Fruit fly (Drosophila melanogaster) whole organism, embryonic: ENCODE data around the gene alphaKap4.

Source experiments
- B-H1 ChIP-seq: fragments of 200-800 bp; sonication (Bioruptor generic); IDR thresholded peaks from 3 replicates; pipeline ENCODE4 v1.3.6; 2022; ENCODE audit warnings: missing biosample characterization, missing genetic modification characterization
- Bteb2 ChIP-seq: fragments of 200-800 bp; sonication (Bioruptor generic); optimal IDR thresholded peaks from 2 replicates; lab custom pipeline; 2016; ENCODE audit warnings: missing biosample characterization, missing genetic modification characterization
- CG1024 ChIP-seq: fragments of 200-800 bp; sonication (Bioruptor generic); IDR thresholded peaks from 2 replicates; pipeline ENCODE4 v1.3.6; 2022; ENCODE audit warnings: missing biosample characterization, missing genetic modification characterization
- CG10979 ChIP-seq: fragments of 200-800 bp; sonication (Bioruptor generic); optimal IDR thresholded peaks from 2 replicates; lab custom pipeline; 2018; ENCODE audit warnings: missing biosample characterization, mild to moderate bottlenecking, missing genetic modification characterization, moderate library complexity
- CG15011 ChIP-seq: fragments of 200-800 bp; sonication (Bioruptor generic); optimal IDR thresholded peaks from 3 replicates; lab custom pipeline; 2018; ENCODE audit warnings: missing biosample characterization, mild to moderate bottlenecking, missing genetic modification characterization
- CG17359 ChIP-seq: fragments of 200-800 bp; sonication (Bioruptor generic); optimal IDR thresholded peaks from 3 replicates; lab custom pipeline; 2018; ENCODE audit warnings: missing biosample characterization, mild to moderate bottlenecking, missing genetic modification characterization, moderate library complexity
- CG17802 ChIP-seq: fragments of 200-800 bp; sonication (Bioruptor generic); optimal IDR thresholded peaks from 2 replicates; lab custom pipeline; 2018; ENCODE audit warnings: missing biosample characterization, mild to moderate bottlenecking, missing genetic modification characterization, moderate library complexity
- CG1792 ChIP-seq: fragments of 200-800 bp; sonication (Bioruptor generic); optimal IDR thresholded peaks from 2 replicates; lab custom pipeline; 2016; ENCODE audit warnings: missing biosample characterization, missing genetic modification characterization
- CG2116 ChIP-seq: fragments of 200-800 bp; sonication (Bioruptor generic); optimal IDR thresholded peaks from 3 replicates; lab custom pipeline; 2018; ENCODE audit warnings: missing biosample characterization, mild to moderate bottlenecking, missing genetic modification characterization
- CG3407 ChIP-seq: fragments of 200-800 bp; sonication (Bioruptor generic); optimal IDR thresholded peaks from 2 replicates; lab custom pipeline; 2018; ENCODE audit warnings: missing biosample characterization, mild to moderate bottlenecking, missing genetic modification characterization
- CG42726 ChIP-seq: fragments of 200-800 bp; sonication (Bioruptor generic); IDR thresholded peaks from 2 replicates; pipeline ENCODE4 v1.3.6; 2022; ENCODE audit warnings: missing biosample characterization, missing genetic modification characterization; ENCODE audit not compliant: partially characterized antibody
- CG4820 ChIP-seq: fragments of 200-800 bp; sonication (Bioruptor generic); optimal IDR thresholded peaks from 3 replicates; lab custom pipeline; 2016; ENCODE audit warnings: missing biosample characterization, missing genetic modification characterization
- CG6654 ChIP-seq: fragments of 200-800 bp; sonication (Bioruptor generic); optimal IDR thresholded peaks from 2 replicates; lab custom pipeline; 2017; ENCODE audit warnings: missing biosample characterization, mild to moderate bottlenecking, missing genetic modification characterization
- CG7786 ChIP-seq: fragments of 200-800 bp; sonication (Bioruptor generic); optimal IDR thresholded peaks from 2 replicates; lab custom pipeline; 2016; ENCODE audit warnings: missing biosample characterization, missing genetic modification characterization
- Chrac-16 ChIP-seq: fragments of 200-800 bp; sonication (Bioruptor generic); optimal IDR thresholded peaks from 3 replicates; lab custom pipeline; 2016; ENCODE audit warnings: missing biosample characterization, missing genetic modification characterization
- Dbx ChIP-seq: fragments of 200-800 bp; sonication (Bioruptor generic); IDR thresholded peaks from 3 replicates; pipeline ENCODE4 v1.3.6; 2022; ENCODE audit warnings: missing biosample characterization, missing genetic modification characterization
- Deaf1 ChIP-seq: fragments of 200-800 bp; optimal IDR thresholded peaks from 3 replicates; lab custom pipeline; 2019; ENCODE audit warnings: missing biosample characterization, mild to moderate bottlenecking, missing genetic modification characterization, moderate library complexity
- Hmx ChIP-seq: fragments of 200-800 bp; sonication (Bioruptor generic); optimal IDR thresholded peaks from 2 replicates; lab custom pipeline; 2016; ENCODE audit warnings: missing biosample characterization, missing genetic modification characterization
- MBD-R2 ChIP-seq: fragments of 200-800 bp; sonication (Bioruptor generic); IDR thresholded peaks from 2 replicates; pipeline ENCODE4 v1.3.6; 2022; ENCODE audit warnings: missing biosample characterization, missing genetic modification characterization
- MESR4 ChIP-seq: fragments of 200-800 bp; sonication (Bioruptor generic); optimal IDR thresholded peaks from 2 replicates; lab custom pipeline; 2018; ENCODE audit warnings: missing biosample characterization, mild to moderate bottlenecking, missing genetic modification characterization, moderate library complexity
- NC2α ChIP-seq: fragments of 200-800 bp; sonication (Bioruptor generic); optimal IDR thresholded peaks from 2 replicates; lab custom pipeline; 2016; ENCODE audit warnings: missing biosample characterization, missing genetic modification characterization
- NFAT ChIP-seq: fragments of 200-800 bp; sonication (Bioruptor generic); IDR thresholded peaks from 2 replicates; pipeline ENCODE4 v1.3.6; 2022; ENCODE audit warnings: missing biosample characterization, missing genetic modification characterization
- Nf-YB ChIP-seq: fragments of 200-800 bp; sonication (Bioruptor generic); optimal IDR thresholded peaks from 3 replicates; lab custom pipeline; 2019; ENCODE audit warnings: missing biosample characterization, mild to moderate bottlenecking, missing genetic modification characterization, moderate library complexity
- Opbp ChIP-seq: fragments of 200-800 bp; sonication (Bioruptor generic); IDR thresholded peaks from 3 replicates; pipeline ENCODE4 v1.3.6; 2022; ENCODE audit warnings: missing biosample characterization, missing genetic modification characterization; ENCODE audit not compliant: partially characterized antibody
- Sox100B ChIP-seq: fragments of 200-800 bp; sonication (Bioruptor generic); optimal IDR thresholded peaks from 3 replicates; lab custom pipeline; 2018; ENCODE audit warnings: missing biosample characterization, mild to moderate bottlenecking, missing genetic modification characterization
- Sry-δ ChIP-seq: fragments of 200-800 bp; sonication (Bioruptor generic); optimal IDR thresholded peaks from 2 replicates; lab custom pipeline; 2016; ENCODE audit warnings: missing biosample characterization, missing genetic modification characterization
- Trl ChIP-seq, 3 experiments: fragments of >200 bp in 2 of 3; fragments of 200-800 bp in 1 of 3; sonication (Bioruptor generic) in 1 of 3; optimal IDR thresholded peaks; 2 replicates in 1 of 3; 3 replicates in 2 of 3; lab custom pipeline; 2016 to 2017; ENCODE audit warnings: missing biosample characterization in 1 of 3, missing genetic modification characterization in 1 of 3
- cato ChIP-seq: fragments of 200-800 bp; sonication (Bioruptor generic); optimal IDR thresholded peaks from 2 replicates; lab custom pipeline; 2016; ENCODE audit warnings: missing biosample characterization, missing genetic modification characterization, borderline replicate concordance
- crp ChIP-seq, 2 experiments: fragments of 200-800 bp; sonication (Bioruptor generic); optimal IDR thresholded peaks; 2 replicates in 1 of 2; 3 replicates in 1 of 2; lab custom pipeline; 2017; ENCODE audit warnings: missing biosample characterization in 2 of 2, missing genetic modification characterization in 2 of 2, mild to moderate bottlenecking in 1 of 2, moderate library complexity in 1 of 2
- danr ChIP-seq: fragments of 200-800 bp; sonication (Bioruptor generic); IDR thresholded peaks from 2 replicates; pipeline ENCODE4 v1.3.6; 2022; ENCODE audit warnings: missing biosample characterization, missing genetic modification characterization
- dmrt11E ChIP-seq: fragments of 200-800 bp; sonication (Bioruptor generic); optimal IDR thresholded peaks from 3 replicates; lab custom pipeline; 2018; ENCODE audit warnings: missing biosample characterization, mild to moderate bottlenecking, missing genetic modification characterization, moderate library complexity
- ems ChIP-seq: fragments of 200-800 bp; sonication (Bioruptor generic); optimal IDR thresholded peaks from 3 replicates; lab custom pipeline; 2016; ENCODE audit warnings: missing biosample characterization, missing genetic modification characterization
- fd64A ChIP-seq: fragments of 200-800 bp; sonication (Bioruptor generic); optimal IDR thresholded peaks from 3 replicates; lab custom pipeline; 2018; ENCODE audit warnings: missing biosample characterization, mild to moderate bottlenecking, missing genetic modification characterization
- fru ChIP-seq: fragments of >200 bp; optimal IDR thresholded peaks from 2 replicates; lab custom pipeline; 2017
- hbn ChIP-seq: fragments of 200-800 bp; sonication (Bioruptor generic); IDR thresholded peaks from 2 replicates; pipeline ENCODE4 v1.3.6; 2022; ENCODE audit warnings: missing biosample characterization, missing genetic modification characterization; ENCODE audit not compliant: partially characterized antibody
- ind ChIP-seq: fragments of 200-800 bp; sonication (Bioruptor generic); optimal IDR thresholded peaks from 3 replicates; lab custom pipeline; 2016; ENCODE audit warnings: missing biosample characterization, missing genetic modification characterization
- jigr1 ChIP-seq: fragments of 200-800 bp; sonication (Bioruptor generic); IDR thresholded peaks from 3 replicates; pipeline ENCODE4 v1.3.6; 2022; ENCODE audit warnings: missing biosample characterization, missing genetic modification characterization
- ken ChIP-seq: fragments of 200-800 bp; sonication (Bioruptor generic); IDR thresholded peaks from 3 replicates; pipeline ENCODE4 v1.3.6; 2022; ENCODE audit warnings: missing biosample characterization, missing genetic modification characterization
- kni ChIP-seq: fragments of 200-800 bp; sonication (Bioruptor generic); optimal IDR thresholded peaks from 3 replicates; lab custom pipeline; 2017; ENCODE audit warnings: mild to moderate bottlenecking, missing biosample characterization, missing genetic modification reagents, missing genetic modification characterization
- lbe ChIP-seq: fragments of 200-800 bp; sonication (Bioruptor generic); optimal IDR thresholded peaks from 2 replicates; lab custom pipeline; 2016; ENCODE audit warnings: missing biosample characterization, mild to moderate bottlenecking, missing genetic modification characterization
- lilli ChIP-seq: fragments of 200-800 bp; sonication (Bioruptor generic); optimal IDR thresholded peaks from 3 replicates; lab custom pipeline; 2016; ENCODE audit warnings: missing biosample characterization, missing genetic modification characterization
- mld ChIP-seq: fragments of 200-800 bp; sonication (Bioruptor generic); IDR thresholded peaks from 3 replicates; pipeline ENCODE4 v1.3.6; 2022; ENCODE audit warnings: missing biosample characterization, missing genetic modification characterization; ENCODE audit not compliant: partially characterized antibody
- prd ChIP-seq, 3 experiments: fragments of >200 bp in 2 of 3; fragments of 200-800 bp in 1 of 3; sonication (Bioruptor generic) in 1 of 3; optimal IDR thresholded peaks in 2 of 3; IDR thresholded peaks in 1 of 3; 2 replicates in 2 of 3; 3 replicates in 1 of 3; pipeline versions ENCODE4 v1.3.6 to Lab custom; 2017 to 2022; ENCODE audit warnings: missing biosample characterization in 1 of 3, missing genetic modification characterization in 1 of 3
- slbo ChIP-seq: fragments of 200-800 bp; sonication (Bioruptor generic); IDR thresholded peaks from 2 replicates; pipeline ENCODE4 v1.3.6; 2022; ENCODE audit warnings: missing biosample characterization, missing genetic modification characterization
- so ChIP-seq: fragments of 200-800 bp; sonication (Bioruptor generic); IDR thresholded peaks from 3 replicates; pipeline ENCODE4 v1.3.6; 2022; ENCODE audit warnings: missing biosample characterization, missing genetic modification characterization
- sr ChIP-seq: fragments of 200-800 bp; sonication (Bioruptor generic); IDR thresholded peaks from 3 replicates; pipeline ENCODE4 v1.3.6; 2022; ENCODE audit warnings: missing biosample characterization, missing genetic modification characterization
- stwl ChIP-seq: fragments of 200-800 bp; sonication (Bioruptor generic); optimal IDR thresholded peaks from 3 replicates; lab custom pipeline; 2018; ENCODE audit warnings: missing biosample characterization, mild to moderate bottlenecking, missing genetic modification characterization, moderate library complexity
- sug ChIP-seq: fragments of 200-800 bp; optimal IDR thresholded peaks from 2 replicates; lab custom pipeline; 2019; ENCODE audit warnings: missing biosample characterization, mild to moderate bottlenecking, missing genetic modification characterization, moderate library complexity
- tap ChIP-seq: fragments of 200-800 bp; optimal IDR thresholded peaks from 3 replicates; lab custom pipeline; 2019; ENCODE audit warnings: missing biosample characterization, mild to moderate bottlenecking, missing genetic modification characterization, moderate library complexity
- ttk ChIP-seq: fragments of 200-800 bp; sonication (Bioruptor generic); IDR thresholded peaks from 2 replicates; pipeline ENCODE4 v2.1.2; 2022; ENCODE audit warnings: missing biosample characterization, missing genetic modification characterization
- zen ChIP-seq: fragments of 200-800 bp; sonication (Bioruptor generic); optimal IDR thresholded peaks from 3 replicates; lab custom pipeline; 2018; ENCODE audit warnings: missing biosample characterization, mild to moderate bottlenecking, missing genetic modification characterization, moderate library complexity

alphaKap4 gene

DNA sequence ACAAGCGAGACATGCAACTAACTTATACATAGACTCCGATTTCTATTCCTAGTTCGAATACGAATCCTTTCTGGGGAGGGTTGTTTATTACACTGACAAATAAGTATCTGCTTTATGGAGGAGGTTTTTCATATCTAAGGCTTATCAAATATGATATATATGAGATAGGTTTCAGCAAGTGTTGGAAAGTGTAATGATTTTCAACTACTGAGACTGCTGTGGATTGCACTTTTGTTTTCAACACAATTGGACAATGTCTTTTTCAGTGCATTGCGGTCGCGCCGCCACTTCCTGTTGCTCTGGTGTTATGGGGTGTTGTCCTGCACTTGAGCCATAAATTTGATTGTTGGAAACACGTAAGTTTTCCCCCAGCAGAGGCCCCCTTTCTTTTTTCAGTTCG, 23.2 kb downstream of the alphaKap4 start (continued):
- TF ChIP-seq sug (tag; lab: Kevin White, UChicago) (no peak), CG6654 (GFP tag; lab: Kevin White, UChicago) (peak; percentile 18), CG1792 (GFP tag; lab: Kevin White, UChicago) (no peak), CG3407 (GFP tag; lab: Kevin White, UChicago) (peak; percentile 28), cato (GFP tag; lab: Kevin White, UChicago) (peak; percentile 16), Deaf1 (no peak), ind (GFP tag; lab: Kevin White, UChicago) (no peak), Bteb2 (GFP tag; lab: Kevin White, UChicago) (no peak), CG4820 (GFP tag; lab: Kevin White, UChicago) (peak; percentile 32), Trl (optimal IDR thresholded peaks at IDR 0.05; lab: Kevin White, UChicago) (no peak), Trl (GFP tag; optimal IDR thresholded peaks at IDR 0.05; lab: Kevin White, UChicago) (peak; percentile 7), CG2116 (GFP tag; lab: Kevin White, UChicago) (peak; percentile 7), danr (no peak), CG17802 (peak; percentile 9), B-H1 (GFP tag; lab: Robert Waterston, UW) (no peak), CG10979 (peak; percentile 82), dmrt11E (tag; lab: Kevin White, UChicago) (peak; percentile 85), ems (GFP tag; lab: Kevin White, UChicago) (peak; percentile 22), Hmx (no peak), fru (lab: Kevin White, UChicago) (no peak), Opbp (GFP tag; lab: Robert Waterston, UW) (no peak), prd (optimal IDR thresholded peaks at IDR 0.05; lab: Kevin White, UChicago) (no peak), prd (GFP tag; IDR thresholded peaks at IDR 0.05; lab: Robert Waterston, UW) (peak; percentile 75; the same call in 2 of the 3 replicates), CG1024 (GFP tag; lab: Robert Waterston, UW) (no peak), CG17359 (tag; lab: Kevin White, UChicago) (peak; percentile 33), NC2α (GFP tag; lab: Kevin White, UChicago) (peak; percentile 31), NFAT (no peak), CG42726 (GFP tag; lab: Robert Waterston, UW) (no peak), sr (GFP tag; lab: Robert Waterston, UW) (no peak), MESR4 (GFP tag; lab: Kevin White, UChicago) (no peak), CG7786 (GFP tag; lab: Kevin White, UChicago) (peak; percentile 14), ttk (GFP tag; lab: Robert Waterston, UW) (no peak), Sox100B (GFP tag; lab: Kevin White, UChicago) (peak; percentile 40), hbn (GFP tag; lab: Robert Waterston, UW) (no peak), zen (peak; percentile 47), Sry-δ (no peak), Chrac-16 (GFP tag; lab: Kevin White, UChicago) (peak; percentile 53), lilli (GFP tag; lab: Kevin White, UChicago) (peak; percentile 26), CG15011 (no peak), tap (tag; lab: Kevin White, UChicago) (peak; percentile 24), MBD-R2 (GFP tag; lab: Robert Waterston, UW) (no peak), ken (GFP tag; lab: Robert Waterston, UW) (no peak), Dbx (GFP tag; lab: Robert Waterston, UW) (no peak), slbo (GFP tag; lab: Robert Waterston, UW) (no peak), fd64A (no peak), lbe (GFP tag; lab: Kevin White, UChicago) (no peak), kni (no peak), jigr1 (GFP tag; lab: Robert Waterston, UW) (no peak), stwl (peak; percentile 3), Nf-YB (GFP tag; lab: Kevin White, UChicago) (no peak), mld (GFP tag; lab: Robert Waterston, UW) (no peak), so (GFP tag; lab: Robert Waterston, UW) (no peak), crp (GFP tag; optimal IDR thresholded peaks at IDR 0.05; lab: Kevin White, UChicago) (no peak)
